Fruit fly (Drosophila melanogaster) whole organism, pupa: ENCODE results near the gene CG31668.

Experiments
- CG10348 ChIP-seq: fragments of 200-800 bp; sonication (Bioruptor generic); IDR thresholded peaks from 2 replicates; pipeline ENCODE4 v1.3.6; 2022; ENCODE audit warnings: missing biosample characterization, missing genetic modification characterization
- CG12605 ChIP-seq: fragments of 200-800 bp; sonication (Bioruptor generic); IDR thresholded peaks from 2 replicates; pipeline ENCODE4 v1.3.6; 2022; ENCODE audit warnings: missing biosample characterization, missing genetic modification characterization
- CG13204 ChIP-seq: fragments of 200-800 bp; sonication (Bioruptor generic); optimal IDR thresholded peaks from 2 replicates; lab custom pipeline; 2018; ENCODE audit warnings: missing biosample characterization, mild to moderate bottlenecking, missing genetic modification characterization, moderate library complexity
- CG14655 ChIP-seq: fragments of 200-800 bp; sonication (Bioruptor generic); optimal IDR thresholded peaks from 3 replicates; lab custom pipeline; 2017; ENCODE audit warnings: mild to moderate bottlenecking, missing biosample characterization, missing genetic modification reagents, missing genetic modification characterization
- CG15710 ChIP-seq: fragments of 200-800 bp; sonication (Bioruptor generic); optimal IDR thresholded peaks from 2 replicates; lab custom pipeline; 2018; ENCODE audit warnings: missing biosample characterization, mild to moderate bottlenecking, missing genetic modification characterization, moderate library complexity
- CG17806 ChIP-seq: fragments of 200-800 bp; sonication (Bioruptor generic); optimal IDR thresholded peaks from 2 replicates; lab custom pipeline; 2018; ENCODE audit warnings: missing biosample characterization, mild to moderate bottlenecking, missing genetic modification characterization, moderate library complexity
- CG32121 ChIP-seq: fragments of 200-800 bp; sonication (Bioruptor generic); IDR thresholded peaks from 2 replicates; pipeline ENCODE4 v1.3.6; 2022; ENCODE audit warnings: missing biosample characterization, missing genetic modification characterization
- CG34367 ChIP-seq: fragments of 200-800 bp; sonication (Bioruptor generic); optimal IDR thresholded peaks from 2 replicates; lab custom pipeline; 2018; ENCODE audit warnings: missing biosample characterization, mild to moderate bottlenecking, missing genetic modification characterization
- CG4496 ChIP-seq: fragments of 200-800 bp; sonication (Bioruptor generic); IDR thresholded peaks from 3 replicates; pipeline ENCODE4 v1.3.6; 2022; ENCODE audit warnings: missing biosample characterization, missing genetic modification characterization
- CG8159 ChIP-seq: fragments of 200-800 bp; sonication (Bioruptor generic); optimal IDR thresholded peaks from 3 replicates; lab custom pipeline; 2018; ENCODE audit warnings: missing biosample characterization, mild to moderate bottlenecking, missing genetic modification characterization, moderate library complexity
- CG8301 ChIP-seq: fragments of 200-800 bp; sonication (Bioruptor generic); optimal IDR thresholded peaks from 2 replicates; lab custom pipeline; 2018; ENCODE audit warnings: missing biosample characterization, mild to moderate bottlenecking, missing genetic modification characterization
- CG9948 ChIP-seq: fragments of 200-800 bp; sonication (Bioruptor generic); optimal IDR thresholded peaks from 2 replicates; lab custom pipeline; 2018; ENCODE audit warnings: missing biosample characterization, mild to moderate bottlenecking, missing genetic modification characterization, moderate library complexity
- D1 ChIP-seq: fragments of 200-800 bp; sonication (Bioruptor generic); optimal IDR thresholded peaks from 2 replicates; lab custom pipeline; 2018; ENCODE audit warnings: missing biosample characterization, mild to moderate bottlenecking, missing genetic modification characterization, moderate library complexity
- EcR ChIP-seq: fragments of 200-800 bp; sonication (Bioruptor generic); optimal IDR thresholded peaks from 3 replicates; lab custom pipeline; 2019; ENCODE audit warnings: missing biosample characterization, missing genetic modification characterization, mild to moderate bottlenecking, moderate library complexity, missing genetic modification reagents
- Ets98B ChIP-seq: fragments of 200-800 bp; sonication (Bioruptor generic); IDR thresholded peaks from 2 replicates; pipeline ENCODE4 v1.3.6; 2022; ENCODE audit warnings: missing biosample characterization, missing genetic modification characterization
- Pif1A ChIP-seq: fragments of 200-800 bp; sonication (Bioruptor generic); optimal IDR thresholded peaks from 3 replicates; lab custom pipeline; 2016; ENCODE audit warnings: missing biosample characterization, missing genetic modification characterization
- Pif1B ChIP-seq: fragments of 200-800 bp; sonication (Bioruptor generic); optimal IDR thresholded peaks from 3 replicates; lab custom pipeline; 2016; ENCODE audit warnings: missing biosample characterization, missing genetic modification characterization
- Snoo ChIP-seq: fragments of 200-800 bp; sonication (Bioruptor generic); optimal IDR thresholded peaks from 3 replicates; lab custom pipeline; 2017; ENCODE audit warnings: missing biosample characterization, mild to moderate bottlenecking, missing genetic modification characterization, inconsistent platforms
- fd96Ca ChIP-seq: fragments of 200-800 bp; sonication (Bioruptor generic); IDR thresholded peaks from 3 replicates; pipeline ENCODE4 v1.3.6; 2022; ENCODE audit warnings: missing biosample characterization, missing genetic modification characterization
- gl ChIP-seq: fragments of 200-800 bp; sonication (Bioruptor generic); optimal IDR thresholded peaks from 2 replicates; lab custom pipeline; 2018; ENCODE audit warnings: missing biosample characterization, mild to moderate bottlenecking, missing genetic modification characterization
- rn ChIP-seq: fragments of 200-800 bp; sonication (Bioruptor generic); IDR thresholded peaks from 2 replicates; pipeline ENCODE4 v1.3.6; 2022; ENCODE audit warnings: missing biosample characterization, missing genetic modification characterization

CG31668 gene

DNA sequence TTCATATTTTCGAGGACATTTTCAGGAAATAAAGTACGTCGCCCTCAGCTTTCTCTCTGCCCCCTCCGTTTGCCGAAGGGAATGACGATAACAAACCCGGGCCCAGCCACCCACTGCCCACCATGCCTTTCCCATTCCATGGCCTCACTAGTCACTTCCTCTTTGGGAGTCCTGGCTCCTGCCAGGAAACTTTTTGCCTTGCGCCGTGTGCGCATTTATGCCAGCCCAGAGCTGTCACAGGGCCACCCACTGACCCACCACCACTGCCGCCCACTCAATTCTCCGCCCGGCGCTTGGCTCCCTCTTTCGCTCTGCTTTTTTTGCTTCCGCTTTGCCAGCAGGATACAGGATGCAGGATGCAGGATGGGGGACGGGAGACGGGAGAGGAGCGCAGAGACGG is 18.6 kb downstream of the CG31668 start:
- no peak for TF ChIP-seq CG8159 (tag; lab: Kevin White, UChicago)

- TF ChIP-seq CG12605 (GFP tag; lab: Robert Waterston, UW) = no peak
- TF ChIP-seq CG8159 (tag; lab: Kevin White, UChicago) = no peak
- TF ChIP-seq CG8301 = peak; percentile 84
- no peak for TF ChIP-seq CG4496 (GFP tag; lab: Robert Waterston, UW)
- no peak for TF ChIP-seq CG15710 (tag; lab: Kevin White, UChicago)
- no peak for TF ChIP-seq rn (GFP tag; lab: Robert Waterston, UW)
- TF ChIP-seq EcR (GFP tag; lab: Kevin White, UChicago) = no peak
- peak; percentile 11; the same call in 1 of the 2 replicates for TF ChIP-seq Ets98B (GFP tag; lab: Robert Waterston, UW)
- TF ChIP-seq Pif1B (GFP tag; lab: Kevin White, UChicago) = peak; percentile 1
- TF ChIP-seq CG17806 (tag; lab: Kevin White, UChicago) = no peak
- peak; percentile 70 for TF ChIP-seq CG14655
- no peak for TF ChIP-seq gl
- TF ChIP-seq CG34367 = no peak
- TF ChIP-seq D1 (tag; lab: Kevin White, UChicago) = no peak
- peak; percentile 23 for TF ChIP-seq Snoo (tag; lab: Kevin White, UChicago)
- no peak for TF ChIP-seq Pif1A (GFP tag; lab: Kevin White, UChicago)
- TF ChIP-seq fd96Ca = no peak
- TF ChIP-seq CG9948 (tag; lab: Kevin White, UChicago) = no peak
- no peak for TF ChIP-seq CG13204 (GFP tag; lab: Kevin White, UChicago)
- TF ChIP-seq CG10348 = no peak
- no peak for TF ChIP-seq CG32121 (GFP tag; lab: Robert Waterston, UW)
- TF ChIP-seq, all 21 proteins: peak for 5
These were observed 20.6 kb downstream of the CG31668 start for dm6 chr2L:2185373-2185772.

dm6 chr2L:2184659-2185058 is 21.3 kb downstream of the CG31668 start:
- peak; percentile 56; the same call in 1 of the 3 replicates for TF ChIP-seq CG4496 (GFP tag; lab: Robert Waterston, UW)
- peak; percentile 11; the same call in 1 of the 2 replicates for TF ChIP-seq CG12605 (GFP tag; lab: Robert Waterston, UW)
- peak; percentile 22 for TF ChIP-seq Snoo (tag; lab: Kevin White, UChicago)
- no peak for TF ChIP-seq CG10348
- peak; percentile 1 for TF ChIP-seq CG34367
- TF ChIP-seq CG8301 = peak; percentile 75
- peak; percentile 21 for TF ChIP-seq CG9948 (tag; lab: Kevin White, UChicago)
- peak; percentile 29 for TF ChIP-seq CG17806 (tag; lab: Kevin White, UChicago)
- peak; percentile 55 for TF ChIP-seq Pif1A (GFP tag; lab: Kevin White, UChicago)
- TF ChIP-seq CG13204 (GFP tag; lab: Kevin White, UChicago) = no peak
- TF ChIP-seq CG32121 (GFP tag; lab: Robert Waterston, UW) = peak; percentile 25; the same call in 1 of the 2 replicates
- no peak for TF ChIP-seq D1 (tag; lab: Kevin White, UChicago)
- peak; percentile 47 for TF ChIP-seq rn (GFP tag; lab: Robert Waterston, UW)
- TF ChIP-seq Ets98B (GFP tag; lab: Robert Waterston, UW) = peak; percentile 37; the same call in 1 of the 2 replicates
- no peak for TF ChIP-seq CG15710 (tag; lab: Kevin White, UChicago)
- peak; percentile 48 for TF ChIP-seq CG8159 (tag; lab: Kevin White, UChicago)
- peak; percentile 62 for TF ChIP-seq Pif1B (GFP tag; lab: Kevin White, UChicago)
- peak; percentile 54 for TF ChIP-seq CG14655

DNA sequence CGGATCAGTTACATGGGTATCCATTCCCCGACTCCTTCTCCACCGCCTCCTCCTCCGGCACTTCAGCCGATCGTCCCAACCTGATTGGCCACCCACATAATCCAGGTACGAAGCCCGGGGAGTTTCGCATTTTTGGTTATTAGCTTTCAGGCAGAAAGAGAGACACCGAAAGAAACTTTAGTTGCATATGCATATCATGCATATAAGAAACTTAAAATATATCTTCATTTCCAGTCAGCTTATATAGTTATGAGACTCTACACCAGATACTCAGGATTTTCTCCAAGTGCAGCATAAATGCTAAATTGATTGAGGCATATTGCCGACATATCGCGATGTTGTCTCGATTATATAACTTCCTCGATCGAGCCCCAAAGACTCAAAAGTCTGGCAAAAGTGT is 21.8 kb downstream of the CG31668 start:
- TF ChIP-seq CG8159 (tag; lab: Kevin White, UChicago) = no peak
- no peak for TF ChIP-seq Pif1B (GFP tag; lab: Kevin White, UChicago)
- TF ChIP-seq CG8301 = peak; percentile 21
- peak; percentile 28; the same call in 1 of the 2 replicates for TF ChIP-seq CG12605 (GFP tag; lab: Robert Waterston, UW)
- peak; percentile 72 for TF ChIP-seq Ets98B (GFP tag; lab: Robert Waterston, UW)
- TF ChIP-seq fd96Ca = peak; percentile 31; the same call in 1 of the 3 replicates
- peak; percentile 67; the same call in 2 of the 3 replicates for TF ChIP-seq CG4496 (GFP tag; lab: Robert Waterston, UW)
- TF ChIP-seq CG32121 (GFP tag; lab: Robert Waterston, UW) = 0 out of 2 replicates have a peak, but pooled peaks have one; percentile 25
- no peak for TF ChIP-seq Pif1A (GFP tag; lab: Kevin White, UChicago)
- TF ChIP-seq Snoo (tag; lab: Kevin White, UChicago) = no peak
- TF ChIP-seq rn (GFP tag; lab: Robert Waterston, UW) = no peak
- TF ChIP-seq CG15710 (tag; lab: Kevin White, UChicago) = no peak

DNA sequence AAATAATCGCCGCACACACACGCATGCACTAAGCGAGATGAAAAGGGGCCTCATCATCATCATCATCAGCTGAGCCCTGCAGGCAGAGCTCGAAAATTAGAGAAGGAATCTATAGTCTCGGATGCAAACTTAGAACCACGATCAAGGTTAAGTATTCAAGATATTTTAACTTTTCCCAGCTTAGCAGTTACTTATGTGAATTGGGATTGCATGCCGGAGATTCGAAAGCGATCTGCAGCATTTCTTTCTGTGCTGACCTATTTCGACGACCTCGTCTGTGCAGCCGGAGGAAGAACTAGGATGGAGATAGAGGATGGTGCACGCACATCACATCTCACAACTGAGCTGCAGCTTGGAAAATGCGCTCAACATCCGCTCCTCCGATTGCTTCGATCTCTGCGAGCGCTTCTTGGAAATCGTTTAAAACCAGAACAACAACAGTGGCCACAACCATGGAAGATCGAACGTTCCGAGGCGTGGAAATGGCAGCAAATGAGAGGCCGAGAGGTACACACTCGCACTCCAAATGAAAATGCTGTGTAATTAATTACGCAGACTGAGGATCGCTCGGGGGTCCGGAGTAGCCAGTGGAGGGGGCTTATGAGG is 23.1 kb downstream of the CG31668 start:
- TF ChIP-seq Ets98B (GFP tag; lab: Robert Waterston, UW) = peak; percentile 61
- TF ChIP-seq Pif1B (GFP tag; lab: Kevin White, UChicago) = peak; percentile 79
- peak; percentile 65 for TF ChIP-seq CG13204 (GFP tag; lab: Kevin White, UChicago)
- peak; percentile 87 for TF ChIP-seq CG17806 (tag; lab: Kevin White, UChicago)
- peak; percentile 80 for TF ChIP-seq CG15710 (tag; lab: Kevin White, UChicago)
- peak; percentile 68 for TF ChIP-seq Pif1A (GFP tag; lab: Kevin White, UChicago)
- TF ChIP-seq gl = peak; percentile 83
- peak; percentile 87 for TF ChIP-seq CG14655
- TF ChIP-seq CG4496 (GFP tag; lab: Robert Waterston, UW) = peak; percentile 87
- peak; percentile 75 for TF ChIP-seq CG8301
- TF ChIP-seq fd96Ca = peak; percentile 81
- no peak for TF ChIP-seq CG10348
- TF ChIP-seq CG12605 (GFP tag; lab: Robert Waterston, UW) = peak; percentile 78
- no peak for TF ChIP-seq D1 (tag; lab: Kevin White, UChicago)
- 0 out of 2 replicates have a peak, but pooled peaks have one; percentile 7 for TF ChIP-seq rn (GFP tag; lab: Robert Waterston, UW)
- TF ChIP-seq CG32121 (GFP tag; lab: Robert Waterston, UW) = no peak
- TF ChIP-seq CG9948 (tag; lab: Kevin White, UChicago) = peak; percentile 88
- peak; percentile 86 for TF ChIP-seq CG34367
- TF ChIP-seq Snoo (tag; lab: Kevin White, UChicago) = no peak
- TF ChIP-seq EcR (GFP tag; lab: Kevin White, UChicago) = no peak
- TF ChIP-seq CG8159 (tag; lab: Kevin White, UChicago) = peak; percentile 80
